Worm (Caenorhabditis elegans) whole organism, mixed stage, embryonic: Measurements from ENCODE around the gene Y8A9A.2.

Experiments used
- bed-3 ChIP-seq: fragments of 200-800 bp; sonication (Bioruptor generic); optimal IDR thresholded peaks from 3 replicates; lab custom pipeline; 2018; ENCODE audit warnings: mild to moderate bottlenecking, missing genetic modification characterization, moderate library complexity, missing compliant biosample characterization
- ces-1 ChIP-seq: fragments of 150-350 bp; optimal IDR thresholded peaks from 2 replicates; lab custom pipeline; 2014; ENCODE audit warnings: missing biosample characterization, missing genetic modification reagents, missing genetic modification characterization
- mls-2 ChIP-seq: sonication (generic microtip); optimal IDR thresholded peaks from 2 replicates; lab custom pipeline; 2016; ENCODE audit warnings: mild to moderate bottlenecking, missing genetic modification characterization, moderate library complexity, missing compliant biosample characterization
- nhr-28 ChIP-seq: fragments of 150-350 bp; optimal IDR thresholded peaks from 2 replicates; lab custom pipeline; 2014; ENCODE audit warnings: missing biosample characterization, missing genetic modification characterization

- no peak for TF ChIP-seq nhr-28 (tag; lab: Kevin White, UChicago)
- no peak for TF ChIP-seq mls-2
- no peak for TF ChIP-seq bed-3 (GFP tag; lab: Kevin White, UChicago)
- TF ChIP-seq ces-1 (GFP tag; lab: Kevin White, UChicago) = no peak
These were observed 47.9 kb downstream of the Y8A9A.2 start, which contains the start of the genes C17A2.7 and C17A2.3 for ce11 chrII:3843305-3843704.
